Worm (Caenorhabditis elegans): ENCODE measurements around the gene nspc-16.
A peak's percentile ranks its signal among the peaks of the same experiment; 100 is the strongest.

nspc-16 gene

ce11 chrX:14560297-14560680 is 36.9 kb downstream of the nspc-16 start (continued):
- TF ChIP-seq nhr-6 (tag; optimal IDR thresholded peaks at IDR 0.05): peak; percentile 83

ce11 chrX:14561416-14561973 is 38.1 kb downstream of the nspc-16 start:
- TF ChIP-seq R02D3.7 (tag; optimal IDR thresholded peaks at IDR 0.05): no peak
- TF ChIP-seq nhr-237 (tag; optimal IDR thresholded peaks at IDR 0.05): no peak
- no peak for TF ChIP-seq nhr-11 (tag; optimal IDR thresholded peaks at IDR 0.05)
- TF ChIP-seq snpc-4 (tag; optimal IDR thresholded peaks at IDR 0.05): no peak
- TF ChIP-seq mdl-1 (tag; optimal IDR thresholded peaks at IDR 0.05): peak; percentile 69 to 82
- TF ChIP-seq sma-9 (GFP tag; optimal IDR thresholded peaks at IDR 0.05): peak; percentile 97
- no peak for TF ChIP-seq sma-9 (tag; optimal IDR thresholded peaks at IDR 0.05)
- no peak for TF ChIP-seq peb-1 (tag; optimal IDR thresholded peaks at IDR 0.05)
- TF ChIP-seq nhr-10 (tag; optimal IDR thresholded peaks at IDR 0.05): no peak
- no peak for TF ChIP-seq dmd-4 (tag; optimal IDR thresholded peaks at IDR 0.05)
- TF ChIP-seq fos-1 (tag; optimal IDR thresholded peaks at IDR 0.05): peak; percentile 46
- TF ChIP-seq alr-1 (tag; optimal IDR thresholded peaks at IDR 0.05): no peak
- peak; percentile 75 for TF ChIP-seq Y55F3AM.14 (GFP tag; optimal IDR thresholded peaks at IDR 0.05)
- no peak for TF ChIP-seq skn-1 (tag; optimal IDR thresholded peaks at IDR 0.05)
- peak; percentile 47 for TF ChIP-seq lin-13 (GFP tag; optimal IDR thresholded peaks at IDR 0.05)
- TF ChIP-seq nhr-129 (tag; optimal IDR thresholded peaks at IDR 0.05): peak; percentile 79
- no peak for TF ChIP-seq elt-3 (tag; optimal IDR thresholded peaks at IDR 0.05)
- TF ChIP-seq zag-1 (tag; optimal IDR thresholded peaks at IDR 0.05): peak; percentile 87
- no peak for TF ChIP-seq ztf-11 (tag; optimal IDR thresholded peaks at IDR 0.05)
- TF ChIP-seq lin-11 (tag; optimal IDR thresholded peaks at IDR 0.05): peak; percentile 30
- no peak for TF ChIP-seq unc-62 (GFP tag; optimal IDR thresholded peaks at IDR 0.05)
- no peak for TF ChIP-seq gmeb-1 (tag; optimal IDR thresholded peaks at IDR 0.05)
- TF ChIP-seq blmp-1 (tag; optimal IDR thresholded peaks at IDR 0.05; ENCODE audit: insufficient read depth): peak; percentile 92
- TF ChIP-seq sem-4 (tag; optimal IDR thresholded peaks at IDR 0.05): peak; percentile 73
- no peak for TF ChIP-seq ZK546.5 (tag; optimal IDR thresholded peaks at IDR 0.05)
- TF ChIP-seq nhr-21 (tag; optimal IDR thresholded peaks at IDR 0.05): peak; percentile 60
- peak; percentile 60 for TF ChIP-seq mab-5 (tag; optimal IDR thresholded peaks at IDR 0.05)
- TF ChIP-seq mbf-1 (tag; optimal IDR thresholded peaks at IDR 0.05): no peak
- TF ChIP-seq aly-2 (tag; optimal IDR thresholded peaks at IDR 0.05): no peak
- TF ChIP-seq nhr-77 (tag; optimal IDR thresholded peaks at IDR 0.05): no peak
- TF ChIP-seq nhr-23 (tag; optimal IDR thresholded peaks at IDR 0.05): no peak
- TF ChIP-seq lsy-2 (tag; optimal IDR thresholded peaks at IDR 0.05): peak in 1 of 2 experiments; percentile 62
- TF ChIP-seq unc-39 (tag; optimal IDR thresholded peaks at IDR 0.05): no peak
- TF ChIP-seq ceh-82 (tag; optimal IDR thresholded peaks at IDR 0.05): no peak
- no peak for TF ChIP-seq elt-1 (tag; optimal IDR thresholded peaks at IDR 0.05)
- TF ChIP-seq egl-27 (tag; optimal IDR thresholded peaks at IDR 0.05): peak; percentile 74
- peak; percentile 87 for TF ChIP-seq F13H6.1 (tag; optimal IDR thresholded peaks at IDR 0.05)
- peak; percentile 58 for TF ChIP-seq nhr-6 (tag; optimal IDR thresholded peaks at IDR 0.05)
- no peak for TF ChIP-seq ama-1 (optimal IDR thresholded peaks at IDR 0.05)
- peak; percentile 12 for TF ChIP-seq ceh-16 (tag; optimal IDR thresholded peaks at IDR 0.05)
- no peak for TF ChIP-seq nhr-12 (tag; optimal IDR thresholded peaks at IDR 0.05)
- TF ChIP-seq ztf-4 (tag; optimal IDR thresholded peaks at IDR 0.05): peak; percentile 45
- TF ChIP-seq ztf-1 (GFP tag; conservative IDR thresholded peaks at IDR 0.05): no peak
- TF ChIP-seq sma-3 (GFP tag; optimal IDR thresholded peaks at IDR 0.05): peak; percentile 50
- peak; percentile 51 for TF ChIP-seq C34F6.9 (tag; optimal IDR thresholded peaks at IDR 0.05)
- peak; percentile 77 for TF ChIP-seq crh-2 (tag; optimal IDR thresholded peaks at IDR 0.05)
- peak; percentile 67 for TF ChIP-seq unc-55 (GFP tag; optimal IDR thresholded peaks at IDR 0.05)
- TF ChIP-seq lin-39 (tag; optimal IDR thresholded peaks at IDR 0.05): no peak
- TF ChIP-seq nhr-25 (tag; optimal IDR thresholded peaks at IDR 0.05): peak; percentile 24
